Worm (Caenorhabditis elegans) whole organism, L1 larva: ENCODE results near the gene spe-45.

Experiments used
- C34B4.2 ChIP-seq: sonication (generic microtip); optimal IDR thresholded peaks from 2 replicates; lab custom pipeline; 2017; ENCODE audit warnings: mild to moderate bottlenecking, missing genetic modification characterization, missing compliant biosample characterization
- F16B12.6 ChIP-seq: fragments of 150-350 bp; optimal IDR thresholded peaks from 2 replicates; lab custom pipeline; 2014; ENCODE audit warnings: missing biosample characterization, missing genetic modification characterization
- Y116A8C.19 ChIP-seq: sonication (generic microtip); optimal IDR thresholded peaks from 2 replicates; lab custom pipeline; 2016; ENCODE audit warnings: missing compliant biosample characterization, missing genetic modification characterization, borderline replicate concordance
- aha-1 ChIP-seq: fragments of 150-350 bp; optimal IDR thresholded peaks from 2 replicates; lab custom pipeline; 2014; ENCODE audit warnings: missing biosample characterization, missing genetic modification characterization
- aly-2 ChIP-seq: fragments of 150-350 bp; optimal IDR thresholded peaks from 2 replicates; lab custom pipeline; 2014; ENCODE audit warnings: missing biosample characterization, missing genetic modification characterization
- blmp-1 ChIP-seq: fragments of 150-350 bp; optimal IDR thresholded peaks from 2 replicates; lab custom pipeline; 2014; ENCODE audit warnings: missing biosample characterization, missing genetic modification characterization
- ceh-63 ChIP-seq: fragments of 200-800 bp; sonication (Bioruptor generic); optimal IDR thresholded peaks from 2 replicates; lab custom pipeline; 2018; ENCODE audit warnings: mild to moderate bottlenecking, missing genetic modification characterization, missing compliant biosample characterization
- ceh-8 ChIP-seq: fragments of 200-800 bp; sonication (Bioruptor generic); optimal IDR thresholded peaks from 2 replicates; lab custom pipeline; 2018; ENCODE audit warnings: mild to moderate bottlenecking, missing genetic modification characterization, moderate library complexity, missing compliant biosample characterization
- ceh-82 ChIP-seq, 3 experiments: fragments of 150-350 bp in 1 of 3; sonication (generic microtip) in 2 of 3; optimal IDR thresholded peaks; 2 replicates each; lab custom pipeline; 2014 to 2017; ENCODE audit warnings: missing biosample characterization in 3 of 3, missing genetic modification characterization in 3 of 3
- ceh-88 ChIP-seq: fragments of 200-800 bp; sonication (Bioruptor generic); IDR thresholded peaks from 2 replicates; pipeline ENCODE4 v1.3.6; 2022; ENCODE audit warnings: missing genetic modification characterization, missing compliant biosample characterization
- ceh-90 ChIP-seq: sonication (generic microtip); optimal IDR thresholded peaks from 2 replicates; lab custom pipeline; 2016; ENCODE audit warnings: missing genetic modification characterization, missing compliant biosample characterization
- efl-1 ChIP-seq, 4 experiments: fragments of 150-350 bp; optimal IDR thresholded peaks in 3 of 4; peaks in 1 of 4; 1 replicate in 1 of 4; 2 replicates in 3 of 4; lab custom pipeline; 2014; ENCODE audit warnings: missing biosample characterization in 2 of 4, missing genetic modification characterization in 2 of 4, missing genetic modification reagents in 2 of 4
- efl-3 ChIP-seq: fragments of 200-800 bp; sonication (Bioruptor generic); optimal IDR thresholded peaks from 2 replicates; lab custom pipeline; 2018; ENCODE audit warnings: mild to moderate bottlenecking, missing genetic modification characterization, missing compliant biosample characterization
- egl-27 ChIP-seq, 2 experiments: fragments of 150-350 bp in 1 of 2; sonication (generic microtip); optimal IDR thresholded peaks; 3 replicates each; lab custom pipeline; 2017 to 2018; ENCODE audit warnings: missing biosample characterization in 2 of 2, missing genetic modification characterization in 2 of 2, missing genetic modification reagents in 2 of 2
- elt-3 ChIP-seq, 6 experiments: fragments of 150-350 bp in 1 of 6; sonication (generic microtip); optimal IDR thresholded peaks; 2 replicates each; lab custom pipeline; 2017 to 2018; ENCODE audit warnings: missing biosample characterization in 6 of 6, missing genetic modification characterization in 6 of 6, inconsistent platforms in 1 of 6
- fkh-4 ChIP-seq: sonication (generic microtip); optimal IDR thresholded peaks from 2 replicates; lab custom pipeline; 2016; ENCODE audit warnings: missing compliant biosample characterization, missing genetic modification characterization, borderline replicate concordance
- fkh-8 ChIP-seq: sonication (generic microtip); optimal IDR thresholded peaks from 2 replicates; lab custom pipeline; 2016; ENCODE audit warnings: mild to moderate bottlenecking, missing genetic modification characterization, missing compliant biosample characterization
- grh-1 ChIP-seq: fragments of 200-800 bp; sonication (Bioruptor generic); IDR thresholded peaks from 2 replicates; pipeline ENCODE4 v1.3.6; 2022; ENCODE audit warnings: missing genetic modification reagents, missing genetic modification characterization, missing compliant biosample characterization
- hlh-4 ChIP-seq: sonication (generic microtip); optimal IDR thresholded peaks from 2 replicates; lab custom pipeline; 2016; ENCODE audit warnings: mild to moderate bottlenecking, missing genetic modification characterization, missing compliant biosample characterization
- hpl-2 ChIP-seq: fragments of 150-350 bp; optimal IDR thresholded peaks from 2 replicates; lab custom pipeline; 2014; ENCODE audit warnings: missing biosample characterization, missing genetic modification reagents, missing genetic modification characterization
- lin-14 ChIP-seq: fragments of 200-800 bp; sonication (Bioruptor generic); optimal IDR thresholded peaks from 2 replicates; lab custom pipeline; 2018; ENCODE audit warnings: mild to moderate bottlenecking, missing genetic modification characterization, moderate library complexity, missing compliant biosample characterization
- lin-15B ChIP-seq: fragments of 150-350 bp; sonication (generic microtip); optimal IDR thresholded peaks from 3 replicates; lab custom pipeline; 2014; ENCODE audit warnings: missing biosample characterization, missing genetic modification characterization
- lin-35 ChIP-seq, 2 experiments: fragments of 150-350 bp; optimal IDR thresholded peaks; 2 replicates each; lab custom pipeline; 2014; ENCODE audit warnings: missing biosample characterization in 2 of 2, missing genetic modification characterization in 2 of 2, missing genetic modification reagents in 2 of 2
- lir-3 ChIP-seq: sonication (generic microtip); optimal IDR thresholded peaks from 2 replicates; lab custom pipeline; 2016; ENCODE audit warnings: mild to moderate bottlenecking, missing genetic modification characterization, moderate library complexity, missing compliant biosample characterization; ENCODE audit not compliant: poor library complexity
- mab-9 ChIP-seq: fragments of 200-800 bp; sonication (Bioruptor generic); IDR thresholded peaks from 2 replicates; pipeline ENCODE4 v1.3.6; 2022; ENCODE audit warnings: missing genetic modification reagents, missing genetic modification characterization, missing compliant biosample characterization
- mef-2 ChIP-seq: fragments of 150-350 bp; optimal IDR thresholded peaks from 2 replicates; lab custom pipeline; 2014; ENCODE audit warnings: missing biosample characterization, missing genetic modification characterization
- mep-1 ChIP-seq: fragments of 150-350 bp; optimal IDR thresholded peaks from 2 replicates; lab custom pipeline; 2014; ENCODE audit warnings: missing biosample characterization, missing genetic modification characterization
- nhr-19 ChIP-seq: fragments of 200-800 bp; sonication (Bioruptor generic); conservative IDR thresholded peaks from 2 replicates; pipeline ENCODE4 v1.3.6; 2022; ENCODE audit warnings: missing genetic modification characterization, missing compliant biosample characterization
- nhr-20 ChIP-seq: sonication (generic microtip); optimal IDR thresholded peaks from 2 replicates; lab custom pipeline; 2016; ENCODE audit warnings: mild to moderate bottlenecking, missing genetic modification characterization, missing compliant biosample characterization
- nhr-237 ChIP-seq: fragments of 150-350 bp; optimal IDR thresholded peaks from 2 replicates; lab custom pipeline; 2014; ENCODE audit warnings: missing biosample characterization, missing genetic modification characterization
- nhr-28 ChIP-seq: fragments of 150-350 bp; optimal IDR thresholded peaks from 2 replicates; lab custom pipeline; 2014; ENCODE audit warnings: missing biosample characterization, missing genetic modification characterization
- nhr-76 ChIP-seq: sonication (generic microtip); optimal IDR thresholded peaks from 2 replicates; lab custom pipeline; 2017; ENCODE audit warnings: missing biosample characterization, missing genetic modification characterization
- nhr-84 ChIP-seq: sonication (generic microtip); optimal IDR thresholded peaks from 2 replicates; lab custom pipeline; 2017; ENCODE audit warnings: missing biosample characterization, missing genetic modification characterization
- nhr-90 ChIP-seq: sonication (generic microtip); optimal IDR thresholded peaks from 2 replicates; lab custom pipeline; 2016; ENCODE audit warnings: mild to moderate bottlenecking, missing genetic modification characterization, missing compliant biosample characterization; ENCODE audit not compliant: poor library complexity
- pax-3 ChIP-seq: fragments of 200-800 bp; sonication (Bioruptor generic); optimal IDR thresholded peaks from 2 replicates; lab custom pipeline; 2018; ENCODE audit warnings: mild to moderate bottlenecking, missing genetic modification characterization, moderate library complexity, missing compliant biosample characterization
- pqm-1 ChIP-seq: sonication (generic microtip); optimal IDR thresholded peaks from 3 replicates; lab custom pipeline; 2017; ENCODE audit warnings: missing biosample characterization, missing genetic modification characterization
- skn-1 ChIP-seq: fragments of 150-350 bp; optimal IDR thresholded peaks from 2 replicates; lab custom pipeline; 2014; ENCODE audit warnings: missing biosample characterization, missing genetic modification characterization
- snpc-4 ChIP-seq: fragments of 150-350 bp; optimal IDR thresholded peaks from 2 replicates; lab custom pipeline; 2014; ENCODE audit warnings: missing biosample characterization, missing genetic modification characterization
- snu-23 ChIP-seq: sonication (generic microtip); optimal IDR thresholded peaks from 2 replicates; lab custom pipeline; 2016; ENCODE audit warnings: missing genetic modification characterization, missing compliant biosample characterization
- sox-4 ChIP-seq: sonication (generic microtip); optimal IDR thresholded peaks from 2 replicates; lab custom pipeline; 2016; ENCODE audit warnings: missing genetic modification characterization, missing compliant biosample characterization
- sptf-1 ChIP-seq: fragments of 150-350 bp; optimal IDR thresholded peaks from 2 replicates; lab custom pipeline; 2014; ENCODE audit warnings: missing biosample characterization, missing genetic modification characterization
- sup-37 ChIP-seq: fragments of 200-800 bp; sonication (Bioruptor generic); optimal IDR thresholded peaks from 2 replicates; lab custom pipeline; 2018; ENCODE audit warnings: mild to moderate bottlenecking, missing genetic modification characterization, missing compliant biosample characterization
- tlp-1 ChIP-seq: fragments of 150-350 bp; optimal IDR thresholded peaks from 2 replicates; lab custom pipeline; 2014; ENCODE audit warnings: missing biosample characterization, missing genetic modification characterization
- unc-130 ChIP-seq: fragments of 150-350 bp; optimal IDR thresholded peaks from 2 replicates; lab custom pipeline; 2017; ENCODE audit warnings: missing biosample characterization, missing genetic modification characterization, inconsistent platforms
- vab-15 ChIP-seq: sonication (generic microtip); optimal IDR thresholded peaks from 2 replicates; lab custom pipeline; 2017; ENCODE audit warnings: missing genotype, mild to moderate bottlenecking, missing genetic modification characterization, missing compliant biosample characterization
- zag-1 ChIP-seq: fragments of 150-350 bp; optimal IDR thresholded peaks from 2 replicates; lab custom pipeline; 2014; ENCODE audit warnings: missing biosample characterization, missing genetic modification characterization
- zip-4 ChIP-seq: fragments of 200-800 bp; sonication (Bioruptor generic); optimal IDR thresholded peaks from 2 replicates; lab custom pipeline; 2018; ENCODE audit warnings: mild to moderate bottlenecking, missing genetic modification characterization, moderate library complexity, missing compliant biosample characterization
- ztf-4 ChIP-seq: fragments of 150-350 bp; optimal IDR thresholded peaks from 2 replicates; lab custom pipeline; 2014; ENCODE audit warnings: missing biosample characterization, missing genetic modification characterization

The spe-45 gene

ce11 chrIV:12391003-12391637 lies 1.2 kb upstream of the spe-45 start, which contains the start of the genes rps-23 and dpm-3 (continued):
- TF ChIP-seq lir-3 (tag; lab: Kevin White, UChicago), result peak; percentile 96
- TF ChIP-seq snpc-4, result peak; percentile 75
- TF ChIP-seq hpl-2 (GFP tag; lab: Kevin White, UChicago), result peak; percentile 55
- TF ChIP-seq aly-2 (tag; lab: Kevin White, UChicago), result peak; percentile 81
- TF ChIP-seq egl-27 (tag; optimal IDR thresholded peaks at IDR 0.05; lab: Kevin White, UChicago), result no peak
- TF ChIP-seq Y116A8C.19 (tag; lab: Kevin White, UChicago), result peak; percentile 53
- peak; percentile 37 for TF ChIP-seq aha-1 (tag; lab: Kevin White, UChicago)
- peak; percentile 74 for TF ChIP-seq sup-37 (GFP tag; lab: Kevin White, UChicago)
- TF ChIP-seq zip-4 (GFP tag; lab: Kevin White, UChicago), result peak; percentile 52
- no peak for TF ChIP-seq nhr-84 (tag; lab: Kevin White, UChicago)
- TF ChIP-seq efl-3 (GFP tag; lab: Kevin White, UChicago), result peak; percentile 10
- TF ChIP-seq blmp-1 (tag; lab: Kevin White, UChicago), result peak; percentile 82
- no peak for TF ChIP-seq pqm-1 (tag; lab: Kevin White, UChicago)
- TF ChIP-seq tlp-1 (tag; lab: Kevin White, UChicago), result no peak
- peak; percentile 83 for TF ChIP-seq ztf-4 (tag; lab: Kevin White, UChicago)
- peak; percentile 46 for TF ChIP-seq ceh-8 (GFP tag; lab: Kevin White, UChicago)
- TF ChIP-seq nhr-237, result peak; percentile 62
- TF ChIP-seq fkh-8 (tag; lab: Kevin White, UChicago), result peak; percentile 98
- TF ChIP-seq skn-1 (tag; lab: Kevin White, UChicago), result peak; percentile 95
- peak; percentile 94 for TF ChIP-seq lin-14
- no peak for TF ChIP-seq ceh-63
- TF ChIP-seq C34B4.2 (tag; lab: Kevin White, UChicago), result no peak
- peak; percentile 94 for TF ChIP-seq nhr-20 (tag; lab: Kevin White, UChicago)
- TF ChIP-seq sox-4 (tag; lab: Kevin White, UChicago), result peak; percentile 79
- TF ChIP-seq grh-1 (GFP tag; lab: Robert Waterston, UW), result peak; percentile 90
- peak; percentile 72 for TF ChIP-seq F16B12.6
- TF ChIP-seq lin-15B, result peak; percentile 94
- TF ChIP-seq nhr-90 (tag; lab: Kevin White, UChicago), result peak; percentile 95
- no peak for TF ChIP-seq nhr-76
- no peak for TF ChIP-seq nhr-28
- peak; percentile 88 to 93 for TF ChIP-seq lin-35 (GFP tag; optimal IDR thresholded peaks at IDR 0.05; lab: Kevin White, UChicago)
- peak; percentile 87 for TF ChIP-seq fkh-4 (tag; lab: Kevin White, UChicago)
- no peak for TF ChIP-seq hlh-4 (tag; lab: Kevin White, UChicago)
- TF ChIP-seq vab-15, result peak; percentile 94
- peak; percentile 96 for TF ChIP-seq snu-23 (GFP tag; lab: Kevin White, UChicago)
- peak; percentile 95 for TF ChIP-seq pax-3
- peak in 5 of 6 experiments; percentile 27 to 86 (median 72) for TF ChIP-seq elt-3 (tag; optimal IDR thresholded peaks at IDR 0.05; lab: Kevin White, UChicago)
- TF ChIP-seq sptf-1 (tag; lab: Kevin White, UChicago), result no peak
- TF ChIP-seq efl-1 (optimal IDR thresholded peaks at IDR 0.05; lab: Kevin White, UChicago), result peak; percentile 93 to 96
- TF ChIP-seq efl-1 (GFP tag; optimal IDR thresholded peaks at IDR 0.05 in 1 of 2; lab: Kevin White, UChicago), result peak; percentile 87 to 98
- TF ChIP-seq ceh-90, result peak; percentile 85

- no peak for TF ChIP-seq mep-1
- TF ChIP-seq unc-130 (tag; lab: Kevin White, UChicago), result no peak
- no peak for TF ChIP-seq fkh-8 (tag; lab: Kevin White, UChicago)
- no peak for TF ChIP-seq zag-1 (tag; lab: Kevin White, UChicago)
- TF ChIP-seq lin-35 (GFP tag; optimal IDR thresholded peaks at IDR 0.05; lab: Kevin White, UChicago), result no peak
- no peak for TF ChIP-seq nhr-19 (GFP tag; lab: Robert Waterston, UW)
- TF ChIP-seq mab-9 (GFP tag; lab: Robert Waterston, UW), result no peak
- no peak for TF ChIP-seq aly-2 (tag; lab: Kevin White, UChicago)
- TF ChIP-seq mef-2, result no peak
- no peak for TF ChIP-seq ceh-88 (GFP tag; lab: Robert Waterston, UW)
- no peak for TF ChIP-seq ceh-82 (tag; optimal IDR thresholded peaks at IDR 0.05; lab: Kevin White, UChicago)
These were observed 4.8 kb downstream of the spe-45 start, which contains the start of gene F28D1.6 for ce11 chrIV:12385061-12385460. Gene F28D1.6, minus strand, starts transcription at chrIV:12385161.
